Fruit fly (Drosophila melanogaster) whole organism, embryonic: Measurements from ENCODE around the gene Mtp.

Experiments
- Atf-2 ChIP-seq: fragments of 200-800 bp; sonication (Bioruptor generic); optimal IDR thresholded peaks from 2 replicates; lab custom pipeline; 2016; ENCODE audit warnings: missing biosample characterization, missing genetic modification characterization
- Bdp1 ChIP-seq: fragments of 200-800 bp; sonication (Bioruptor generic); optimal IDR thresholded peaks from 3 replicates; lab custom pipeline; 2016; ENCODE audit warnings: missing biosample characterization, missing genetic modification characterization
- Bgb ChIP-seq: fragments of 200-800 bp; sonication (Bioruptor generic); IDR thresholded peaks from 2 replicates; pipeline ENCODE4 v1.3.6; 2022; ENCODE audit warnings: missing biosample characterization, missing genetic modification characterization; ENCODE audit not compliant: partially characterized antibody
- Bteb2 ChIP-seq: fragments of 200-800 bp; sonication (Bioruptor generic); optimal IDR thresholded peaks from 2 replicates; lab custom pipeline; 2016; ENCODE audit warnings: missing biosample characterization, missing genetic modification characterization
- CG10147 ChIP-seq: fragments of 200-800 bp; sonication (Bioruptor generic); optimal IDR thresholded peaks from 2 replicates; lab custom pipeline; 2019; ENCODE audit warnings: missing biosample characterization, mild to moderate bottlenecking, missing genetic modification characterization, moderate library complexity
- CG10209 ChIP-seq: fragments of 200-800 bp; sonication (Bioruptor generic); optimal IDR thresholded peaks from 3 replicates; lab custom pipeline; 2017; ENCODE audit warnings: missing biosample characterization, mild to moderate bottlenecking, missing genetic modification characterization, missing genetic modification reagents
- CG11093 ChIP-seq: fragments of 200-800 bp; sonication (Bioruptor generic); IDR thresholded peaks from 3 replicates; pipeline ENCODE4 v1.3.6; 2022; ENCODE audit warnings: missing biosample characterization, missing genetic modification characterization
- CG11456 ChIP-seq: fragments of 200-800 bp; sonication (Bioruptor generic); IDR thresholded peaks from 3 replicates; pipeline ENCODE4 v1.3.6; 2022; ENCODE audit warnings: missing biosample characterization, missing genetic modification characterization
- CG11695 ChIP-seq: fragments of 200-800 bp; sonication (Bioruptor generic); IDR thresholded peaks from 3 replicates; pipeline ENCODE4 v1.3.6; 2022; ENCODE audit warnings: missing biosample characterization, missing genetic modification characterization
- CG12104 ChIP-seq: fragments of 200-800 bp; sonication (Bioruptor generic); optimal IDR thresholded peaks from 3 replicates; lab custom pipeline; 2016; ENCODE audit warnings: missing biosample characterization, missing genetic modification characterization
- CG16813 ChIP-seq: fragments of 200-800 bp; sonication (Bioruptor generic); IDR thresholded peaks from 3 replicates; pipeline ENCODE4 v1.3.6; 2022; ENCODE audit warnings: missing biosample characterization, missing genetic modification characterization; ENCODE audit not compliant: partially characterized antibody
- CG17385 ChIP-seq: fragments of 200-800 bp; sonication (Bioruptor generic); optimal IDR thresholded peaks from 3 replicates; lab custom pipeline; 2018; ENCODE audit warnings: missing biosample characterization, mild to moderate bottlenecking, missing genetic modification characterization
- CG32532 ChIP-seq: fragments of 200-800 bp; sonication (Bioruptor generic); IDR thresholded peaks from 2 replicates; pipeline ENCODE4 v1.3.6; 2022; ENCODE audit warnings: missing biosample characterization, missing genetic modification characterization
- CG33213 ChIP-seq: fragments of 200-800 bp; sonication (Bioruptor generic); optimal IDR thresholded peaks from 3 replicates; lab custom pipeline; 2016; ENCODE audit warnings: missing biosample characterization, missing genetic modification characterization
- CG3995 ChIP-seq: fragments of 200-800 bp; sonication (Bioruptor generic); optimal IDR thresholded peaks from 3 replicates; lab custom pipeline; 2016; ENCODE audit warnings: missing biosample characterization, missing genetic modification characterization
- CG4820 ChIP-seq: fragments of 200-800 bp; sonication (Bioruptor generic); optimal IDR thresholded peaks from 3 replicates; lab custom pipeline; 2016; ENCODE audit warnings: missing biosample characterization, missing genetic modification characterization
- CG6272 ChIP-seq: fragments of 200-800 bp; sonication (Bioruptor generic); IDR thresholded peaks from 2 replicates; pipeline ENCODE4 v1.3.6; 2022; ENCODE audit warnings: missing biosample characterization, missing genetic modification characterization
- CG7556 ChIP-seq: fragments of 200-800 bp; sonication (Bioruptor generic); optimal IDR thresholded peaks from 2 replicates; lab custom pipeline; 2017; ENCODE audit warnings: missing biosample characterization, mild to moderate bottlenecking, missing genetic modification characterization
- CG9437 ChIP-seq: fragments of 200-800 bp; sonication (Bioruptor generic); optimal IDR thresholded peaks from 2 replicates; lab custom pipeline; 2018; ENCODE audit warnings: missing biosample characterization, mild to moderate bottlenecking, missing genetic modification characterization
- CHES-1-like ChIP-seq: fragments of 200-800 bp; sonication (Bioruptor generic); optimal IDR thresholded peaks from 2 replicates; lab custom pipeline; 2016; ENCODE audit warnings: missing biosample characterization, missing genetic modification characterization
- Drgx ChIP-seq: fragments of 200-800 bp; sonication (Bioruptor generic); IDR thresholded peaks from 2 replicates; pipeline ENCODE4 v1.3.6; 2022; ENCODE audit warnings: missing biosample characterization, missing genetic modification characterization
- E2f2 ChIP-seq: fragments of 200-800 bp; sonication (Bioruptor generic); IDR thresholded peaks from 2 replicates; pipeline ENCODE4 v1.3.6; 2022; ENCODE audit warnings: missing biosample characterization, missing genetic modification characterization
- Fer1 ChIP-seq: fragments of 200-800 bp; sonication (Bioruptor generic); optimal IDR thresholded peaks from 2 replicates; lab custom pipeline; 2017; ENCODE audit warnings: missing biosample characterization, mild to moderate bottlenecking, missing genetic modification characterization
- Gsc ChIP-seq: fragments of 200-800 bp; sonication (Bioruptor generic); IDR thresholded peaks from 2 replicates; pipeline ENCODE4 v1.3.6; 2022; ENCODE audit warnings: missing biosample characterization, missing genetic modification characterization
- H15 ChIP-seq: fragments of 200-800 bp; sonication (Bioruptor generic); IDR thresholded peaks from 3 replicates; pipeline ENCODE4 v1.3.6; 2022; ENCODE audit warnings: missing biosample characterization, missing genetic modification characterization
- H2.0 ChIP-seq: fragments of 200-800 bp; sonication (Bioruptor generic); IDR thresholded peaks from 2 replicates; pipeline ENCODE4 v1.3.6; 2022; ENCODE audit warnings: missing biosample characterization, missing genetic modification characterization
- HLH54F ChIP-seq: fragments of 200-800 bp; sonication (Bioruptor generic); optimal IDR thresholded peaks from 3 replicates; lab custom pipeline; 2016; ENCODE audit warnings: missing biosample characterization, missing genetic modification characterization
- HmgZ ChIP-seq: fragments of 200-800 bp; sonication (Bioruptor generic); optimal IDR thresholded peaks from 2 replicates; lab custom pipeline; 2018; ENCODE audit warnings: missing biosample characterization, mild to moderate bottlenecking, missing genetic modification characterization
- Myb ChIP-seq: fragments of 200-800 bp; sonication (Bioruptor generic); optimal IDR thresholded peaks from 2 replicates; lab custom pipeline; 2016; ENCODE audit warnings: missing biosample characterization, missing genetic modification characterization
- Neu2 ChIP-seq: fragments of 200-800 bp; sonication (Bioruptor generic); optimal IDR thresholded peaks from 3 replicates; lab custom pipeline; 2016; ENCODE audit warnings: missing biosample characterization, missing genetic modification characterization, borderline replicate concordance
- NfI ChIP-seq: fragments of 200-800 bp; sonication (Bioruptor generic); optimal IDR thresholded peaks from 3 replicates; lab custom pipeline; 2018; ENCODE audit warnings: missing biosample characterization, mild to moderate bottlenecking, missing genetic modification characterization, moderate library complexity
- Opbp ChIP-seq: fragments of 200-800 bp; sonication (Bioruptor generic); IDR thresholded peaks from 3 replicates; pipeline ENCODE4 v1.3.6; 2022; ENCODE audit warnings: missing biosample characterization, missing genetic modification characterization; ENCODE audit not compliant: partially characterized antibody
- Xbp1 ChIP-seq: fragments of 200-800 bp; sonication (Bioruptor generic); optimal IDR thresholded peaks from 3 replicates; lab custom pipeline; 2016; ENCODE audit warnings: missing biosample characterization, mild to moderate bottlenecking, missing genetic modification characterization
- abd-A ChIP-seq: fragments of 200-800 bp; sonication (Bioruptor generic); optimal IDR thresholded peaks from 3 replicates; lab custom pipeline; 2019; ENCODE audit warnings: missing biosample characterization, mild to moderate bottlenecking, missing genetic modification characterization, moderate library complexity
- ase ChIP-seq: fragments of 200-800 bp; sonication (Bioruptor generic); IDR thresholded peaks from 3 replicates; pipeline ENCODE4 v1.3.6; 2022; ENCODE audit warnings: missing biosample characterization, missing genetic modification characterization
- chm ChIP-seq: fragments of 200-800 bp; sonication (Bioruptor generic); IDR thresholded peaks from 2 replicates; pipeline ENCODE4 v1.3.6; 2022; ENCODE audit warnings: missing biosample characterization, missing genetic modification characterization
- da ChIP-seq: fragments of 200-800 bp; sonication (Bioruptor generic); optimal IDR thresholded peaks from 2 replicates; lab custom pipeline; 2016; ENCODE audit warnings: missing biosample characterization, missing genetic modification characterization
- eyg ChIP-seq: fragments of 200-800 bp; sonication (Bioruptor generic); optimal IDR thresholded peaks from 3 replicates; lab custom pipeline; 2016; ENCODE audit warnings: missing biosample characterization, missing genetic modification characterization
- fd102C ChIP-seq: fragments of 200-800 bp; sonication (Bioruptor generic); optimal IDR thresholded peaks from 2 replicates; lab custom pipeline; 2018; ENCODE audit warnings: missing biosample characterization, mild to moderate bottlenecking, missing genetic modification characterization, moderate library complexity
- gfzf ChIP-seq: fragments of 200-800 bp; sonication (Bioruptor generic); optimal IDR thresholded peaks from 2 replicates; lab custom pipeline; 2016; ENCODE audit warnings: missing biosample characterization, mild to moderate bottlenecking, missing genetic modification characterization, moderate library complexity
- gsb-n ChIP-seq: fragments of 200-800 bp; sonication (Bioruptor generic); optimal IDR thresholded peaks from 3 replicates; lab custom pipeline; 2018; ENCODE audit warnings: missing biosample characterization, mild to moderate bottlenecking, missing genetic modification characterization
- kni ChIP-seq: fragments of 200-800 bp; sonication (Bioruptor generic); optimal IDR thresholded peaks from 3 replicates; lab custom pipeline; 2017; ENCODE audit warnings: mild to moderate bottlenecking, missing biosample characterization, missing genetic modification reagents, missing genetic modification characterization
- maf-S ChIP-seq: fragments of 200-800 bp; sonication (Bioruptor generic); optimal IDR thresholded peaks from 2 replicates; lab custom pipeline; 2016; ENCODE audit warnings: missing biosample characterization, missing genetic modification characterization
- mld ChIP-seq: fragments of 200-800 bp; sonication (Bioruptor generic); IDR thresholded peaks from 3 replicates; pipeline ENCODE4 v1.3.6; 2022; ENCODE audit warnings: missing biosample characterization, missing genetic modification characterization; ENCODE audit not compliant: partially characterized antibody
- pum ChIP-seq: fragments of 200-800 bp; sonication (Bioruptor generic); optimal IDR thresholded peaks from 2 replicates; lab custom pipeline; 2016; ENCODE audit warnings: missing biosample characterization, missing genetic modification characterization
- rib ChIP-seq: fragments of 200-800 bp; sonication (Bioruptor generic); IDR thresholded peaks from 2 replicates; pipeline ENCODE4 v1.3.6; 2022; ENCODE audit warnings: missing biosample characterization, missing genetic modification characterization
- sisA ChIP-seq: fragments of 200-800 bp; sonication (Bioruptor generic); IDR thresholded peaks from 2 replicates; pipeline ENCODE4 v1.3.6; 2022; ENCODE audit warnings: missing biosample characterization, missing genetic modification characterization
- tgo ChIP-seq: fragments of 200-800 bp; sonication (Bioruptor generic); IDR thresholded peaks from 3 replicates; pipeline ENCODE4 v1.3.6; 2022; ENCODE audit warnings: missing biosample characterization, missing genetic modification characterization
- tin ChIP-seq: fragments of 200-800 bp; sonication (Bioruptor generic); optimal IDR thresholded peaks from 3 replicates; lab custom pipeline; 2016; ENCODE audit warnings: missing biosample characterization, missing genetic modification characterization
- ttk ChIP-seq: fragments of 200-800 bp; sonication (Bioruptor generic); IDR thresholded peaks from 2 replicates; pipeline ENCODE4 v2.1.2; 2022; ENCODE audit warnings: missing biosample characterization, missing genetic modification characterization
- vnd ChIP-seq: fragments of 200-800 bp; sonication (Bioruptor generic); IDR thresholded peaks from 3 replicates; pipeline ENCODE4 v1.3.6; 2022; ENCODE audit warnings: missing biosample characterization, missing genetic modification characterization; ENCODE audit not compliant: partially characterized antibody

Gene Mtp

DNA sequence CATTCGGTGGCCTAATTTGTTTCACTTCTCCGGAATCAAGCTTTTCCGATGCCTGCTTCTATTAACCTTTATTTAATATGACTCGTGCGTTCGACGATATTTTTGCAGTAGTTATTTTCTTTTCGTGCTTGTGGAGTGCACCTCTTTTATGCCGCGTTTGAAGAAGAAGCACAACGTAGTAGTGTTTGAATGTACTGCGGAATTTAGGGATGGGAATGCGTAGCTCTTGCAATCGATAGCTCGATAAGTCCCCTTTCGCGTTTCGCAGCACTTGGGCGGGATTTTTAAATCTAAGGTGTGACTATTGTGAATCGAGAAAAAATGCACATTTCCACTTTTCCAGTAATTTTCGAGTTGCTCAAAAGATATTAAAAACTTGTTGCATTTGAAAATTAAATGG lies 3.9 kb downstream of the Mtp start, which contains the start of the genes CG43739 and sky (continued):
- TF ChIP-seq Neu2 (GFP tag; lab: Kevin White, UChicago) (peak; percentile 80), ase (no peak), CG11456 (GFP tag; lab: Robert Waterston, UW) (peak; percentile 46; the same call in 1 of the 3 replicates), CG10209 (peak; percentile 4), CG17385 (GFP tag; lab: Kevin White, UChicago) (peak; percentile 97), CG6272 (GFP tag; lab: Robert Waterston, UW) (peak; percentile 41; the same call in 1 of the 2 replicates), Myb (GFP tag; lab: Kevin White, UChicago) (peak; percentile 38), H15 (GFP tag; lab: Robert Waterston, UW) (peak; percentile 23; the same call in 1 of the 3 replicates), tgo (GFP tag; lab: Robert Waterston, UW) (peak; percentile 35; the same call in 1 of the 3 replicates), CG7556 (GFP tag; lab: Kevin White, UChicago) (no peak), CG11093 (no peak), HmgZ (tag; lab: Kevin White, UChicago) (peak; percentile 66), Gsc (GFP tag; lab: Robert Waterston, UW) (no peak), pum (GFP tag; lab: Kevin White, UChicago) (peak; percentile 4), tin (GFP tag; lab: Kevin White, UChicago) (peak; percentile 27), Opbp (GFP tag; lab: Robert Waterston, UW) (peak; percentile 85), vnd (GFP tag; lab: Robert Waterston, UW) (peak; percentile 80), Fer1 (GFP tag; lab: Kevin White, UChicago) (peak; percentile 6), da (no peak), Drgx (GFP tag; lab: Robert Waterston, UW) (0 out of 2 replicates have a peak, but pooled peaks have one; percentile 33), NfI (GFP tag; lab: Kevin White, UChicago) (no peak), CG9437 (GFP tag; lab: Kevin White, UChicago) (peak; percentile 89), Xbp1 (GFP tag; lab: Kevin White, UChicago) (peak; percentile 40), chm (GFP tag; lab: Robert Waterston, UW) (peak; percentile 32; the same call in 1 of the 2 replicates), gsb-n (tag; lab: Kevin White, UChicago) (no peak), CG3995 (GFP tag; lab: Kevin White, UChicago) (peak; percentile 36), gfzf (GFP tag; lab: Kevin White, UChicago) (peak; percentile 41), fd102C (GFP tag; lab: Kevin White, UChicago) (no peak), eyg (GFP tag; lab: Kevin White, UChicago) (no peak), E2f2 (peak; percentile 99), CG33213 (GFP tag; lab: Kevin White, UChicago) (peak; percentile 35), Bteb2 (peak; percentile 39), CHES-1-like (GFP tag; lab: Kevin White, UChicago) (peak; percentile 59), Bdp1 (GFP tag; lab: Kevin White, UChicago) (no peak), CG10147 (GFP tag; lab: Kevin White, UChicago) (peak; percentile 49), HLH54F (peak; percentile 50), kni (peak; percentile 29), CG11695 (GFP tag; lab: Robert Waterston, UW) (no peak), ttk (0 out of 2 replicates have a peak, but pooled peaks have one; percentile 18), rib (GFP tag; lab: Robert Waterston, UW) (0 out of 2 replicates have a peak, but pooled peaks have one; percentile 38), Bgb (peak; percentile 92), CG12104 (GFP tag; lab: Kevin White, UChicago) (peak; percentile 17), sisA (no peak), maf-S (GFP tag; lab: Kevin White, UChicago) (peak; percentile 37), H2.0 (peak; percentile 18; the same call in 1 of the 2 replicates), CG32532 (GFP tag; lab: Robert Waterston, UW) (peak; percentile 43; the same call in 1 of the 2 replicates), mld (GFP tag; lab: Robert Waterston, UW) (peak; percentile 84; the same call in 2 of the 3 replicates), CG16813 (GFP tag; lab: Robert Waterston, UW) (peak; percentile 87), abd-A (tag; lab: Kevin White, UChicago) (no peak), Atf-2 (peak; percentile 15), CG4820 (GFP tag; lab: Kevin White, UChicago) (peak; percentile 7)
